Fruit fly (Drosophila melanogaster) whole organism, embryonic: ENCODE results near the gene sit.

Experiments used
- Ada2b ChIP-seq: fragments of 200-800 bp; sonication (Bioruptor generic); IDR thresholded peaks from 2 replicates; pipeline ENCODE4 v1.3.6; 2022; ENCODE audit warnings: missing biosample characterization, missing genetic modification characterization
- Adf1 ChIP-seq: fragments of 200-800 bp; sonication (Bioruptor generic); IDR thresholded peaks from 2 replicates; pipeline ENCODE4 v1.3.6; 2022; ENCODE audit warnings: missing biosample characterization, missing genetic modification characterization
- BEAF-32 ChIP-seq: fragments of 200-800 bp; sonication (Bioruptor generic); optimal IDR thresholded peaks from 3 replicates; lab custom pipeline; 2017; ENCODE audit warnings: missing biosample characterization, missing genetic modification characterization, mild to moderate bottlenecking, moderate library complexity, missing genetic modification reagents
- Bgb ChIP-seq: fragments of 200-800 bp; sonication (Bioruptor generic); IDR thresholded peaks from 2 replicates; pipeline ENCODE4 v1.3.6; 2022; ENCODE audit warnings: missing biosample characterization, missing genetic modification characterization; ENCODE audit not compliant: partially characterized antibody
- CG10147 ChIP-seq: fragments of 200-800 bp; sonication (Bioruptor generic); optimal IDR thresholded peaks from 2 replicates; lab custom pipeline; 2019; ENCODE audit warnings: missing biosample characterization, mild to moderate bottlenecking, missing genetic modification characterization, moderate library complexity
- CG11504 ChIP-seq: fragments of 200-800 bp; sonication (Bioruptor generic); optimal IDR thresholded peaks from 3 replicates; lab custom pipeline; 2019; ENCODE audit warnings: missing biosample characterization, mild to moderate bottlenecking, missing genetic modification characterization, moderate library complexity
- CG11560 ChIP-seq: fragments of 200-800 bp; sonication (Bioruptor generic); IDR thresholded peaks from 3 replicates; pipeline ENCODE4 v1.3.6; 2022; ENCODE audit warnings: missing biosample characterization, missing genetic modification characterization
- CG11696 ChIP-seq: fragments of 200-800 bp; sonication (Bioruptor generic); IDR thresholded peaks from 2 replicates; pipeline ENCODE4 v1.3.6; 2022; ENCODE audit warnings: missing biosample characterization, missing genetic modification characterization
- CG11723 ChIP-seq: fragments of 200-800 bp; sonication (Bioruptor generic); optimal IDR thresholded peaks from 2 replicates; lab custom pipeline; 2017; ENCODE audit warnings: missing biosample characterization, mild to moderate bottlenecking, missing genetic modification characterization
- CG13123 ChIP-seq: fragments of 200-800 bp; sonication (Bioruptor generic); optimal IDR thresholded peaks from 2 replicates; lab custom pipeline; 2016; ENCODE audit warnings: missing biosample characterization, missing genetic modification characterization
- CG13424 ChIP-seq: fragments of 200-800 bp; sonication (Bioruptor generic); optimal IDR thresholded peaks from 2 replicates; lab custom pipeline; 2019; ENCODE audit warnings: missing biosample characterization, mild to moderate bottlenecking, missing genetic modification characterization, moderate library complexity
- CG14014 ChIP-seq: fragments of 200-800 bp; sonication (Bioruptor generic); IDR thresholded peaks from 2 replicates; pipeline ENCODE4 v1.3.6; 2022; ENCODE audit warnings: missing biosample characterization, missing genetic modification characterization
- CG15601 ChIP-seq: fragments of 200-800 bp; sonication (Bioruptor generic); optimal IDR thresholded peaks from 3 replicates; lab custom pipeline; 2019; ENCODE audit warnings: missing biosample characterization, mild to moderate bottlenecking, missing genetic modification characterization, moderate library complexity
- CG1647 ChIP-seq: fragments of 200-800 bp; sonication (Bioruptor generic); optimal IDR thresholded peaks from 3 replicates; lab custom pipeline; 2016; ENCODE audit warnings: missing biosample characterization, missing genetic modification characterization
- CG16813 ChIP-seq: fragments of 200-800 bp; sonication (Bioruptor generic); IDR thresholded peaks from 3 replicates; pipeline ENCODE4 v1.3.6; 2022; ENCODE audit warnings: missing biosample characterization, missing genetic modification characterization; ENCODE audit not compliant: partially characterized antibody
- CG2116 ChIP-seq: fragments of 200-800 bp; sonication (Bioruptor generic); optimal IDR thresholded peaks from 3 replicates; lab custom pipeline; 2018; ENCODE audit warnings: missing biosample characterization, mild to moderate bottlenecking, missing genetic modification characterization
- CG2120 ChIP-seq: fragments of 200-800 bp; sonication (Bioruptor generic); optimal IDR thresholded peaks from 3 replicates; lab custom pipeline; 2016; ENCODE audit warnings: missing biosample characterization, missing genetic modification characterization
- CG32767 ChIP-seq: fragments of 200-800 bp; sonication (Bioruptor generic); IDR thresholded peaks from 2 replicates; pipeline ENCODE4 v1.3.6; 2022; ENCODE audit warnings: missing biosample characterization, missing genetic modification characterization
- CG4404 ChIP-seq: fragments of 200-800 bp; sonication (Bioruptor generic); IDR thresholded peaks from 2 replicates; pipeline ENCODE4 v1.3.6; 2022; ENCODE audit warnings: missing biosample characterization, missing genetic modification characterization
- CG7963 ChIP-seq: fragments of 200-800 bp; sonication (Bioruptor generic); IDR thresholded peaks from 3 replicates; pipeline ENCODE4 v1.3.6; 2022; ENCODE audit warnings: missing biosample characterization, missing genetic modification characterization; ENCODE audit not compliant: partially characterized antibody
- CG9437 ChIP-seq: fragments of 200-800 bp; sonication (Bioruptor generic); optimal IDR thresholded peaks from 2 replicates; lab custom pipeline; 2018; ENCODE audit warnings: missing biosample characterization, mild to moderate bottlenecking, missing genetic modification characterization
- CG9817 ChIP-seq: fragments of 200-800 bp; sonication (Bioruptor generic); optimal IDR thresholded peaks from 2 replicates; lab custom pipeline; 2018; ENCODE audit warnings: missing biosample characterization, mild to moderate bottlenecking, missing genetic modification characterization, moderate library complexity
- Dp ChIP-seq: fragments of 200-800 bp; sonication (Bioruptor generic); optimal IDR thresholded peaks from 2 replicates; lab custom pipeline; 2018; ENCODE audit warnings: missing biosample characterization, mild to moderate bottlenecking, missing genetic modification characterization, moderate library complexity
- Gsc ChIP-seq: fragments of 200-800 bp; sonication (Bioruptor generic); IDR thresholded peaks from 2 replicates; pipeline ENCODE4 v1.3.6; 2022; ENCODE audit warnings: missing biosample characterization, missing genetic modification characterization
- HHEX ChIP-seq: fragments of 200-800 bp; sonication (Bioruptor generic); optimal IDR thresholded peaks from 3 replicates; lab custom pipeline; 2017; ENCODE audit warnings: missing biosample characterization, mild to moderate bottlenecking, missing genetic modification characterization, missing genetic modification reagents
- Lpt ChIP-seq: fragments of >200 bp; optimal IDR thresholded peaks from 2 replicates; lab custom pipeline; 2018; ENCODE audit warnings: missing biosample characterization, missing genetic modification characterization
- Mad ChIP-seq: fragments of 200-800 bp; sonication (Bioruptor generic); optimal IDR thresholded peaks from 2 replicates; lab custom pipeline; 2016; ENCODE audit warnings: missing biosample characterization, missing genetic modification characterization
- Mes4 ChIP-seq: fragments of 200-800 bp; sonication (Bioruptor generic); optimal IDR thresholded peaks from 2 replicates; lab custom pipeline; 2016; ENCODE audit warnings: missing biosample characterization, missing genetic modification characterization
- Oli ChIP-seq: fragments of 200-800 bp; sonication (Bioruptor generic); optimal IDR thresholded peaks from 2 replicates; lab custom pipeline; 2018; ENCODE audit warnings: missing biosample characterization, mild to moderate bottlenecking, missing genetic modification characterization, moderate library complexity
- Scr ChIP-seq: fragments of 200-800 bp; sonication (Bioruptor generic); IDR thresholded peaks from 2 replicates; pipeline ENCODE4 v1.3.6; 2022; ENCODE audit warnings: missing biosample characterization, missing genetic modification characterization; ENCODE audit not compliant: partially characterized antibody
- Trl ChIP-seq, 3 experiments: fragments of >200 bp in 2 of 3; fragments of 200-800 bp in 1 of 3; sonication (Bioruptor generic) in 1 of 3; optimal IDR thresholded peaks; 2 replicates in 1 of 3; 3 replicates in 2 of 3; lab custom pipeline; 2016 to 2017; ENCODE audit warnings: missing biosample characterization in 1 of 3, missing genetic modification characterization in 1 of 3
- ac ChIP-seq: fragments of 200-800 bp; sonication (Bioruptor generic); optimal IDR thresholded peaks from 3 replicates; lab custom pipeline; 2017; ENCODE audit warnings: missing biosample characterization, mild to moderate bottlenecking, missing genetic modification characterization
- bbx ChIP-seq: fragments of 200-800 bp; sonication (Bioruptor generic); IDR thresholded peaks from 2 replicates; pipeline ENCODE4 v1.3.6; 2022; ENCODE audit warnings: missing biosample characterization, missing genetic modification characterization; ENCODE audit not compliant: partially characterized antibody
- bowl ChIP-seq: fragments of 200-800 bp; sonication (Bioruptor generic); IDR thresholded peaks from 2 replicates; pipeline ENCODE4 v1.3.6; 2022; ENCODE audit warnings: missing biosample characterization, missing genetic modification characterization
- cg ChIP-seq: fragments of 200-800 bp; sonication (Bioruptor generic); optimal IDR thresholded peaks from 3 replicates; lab custom pipeline; 2019; ENCODE audit warnings: missing biosample characterization, mild to moderate bottlenecking, missing genetic modification characterization, moderate library complexity
- crc ChIP-seq: fragments of 200-800 bp; sonication (Bioruptor generic); optimal IDR thresholded peaks from 2 replicates; lab custom pipeline; 2016; ENCODE audit warnings: missing biosample characterization, missing genetic modification characterization
- dimm ChIP-seq: fragments of 200-800 bp; sonication (Bioruptor generic); IDR thresholded peaks from 2 replicates; pipeline ENCODE4 v1.3.6; 2022; ENCODE audit warnings: missing biosample characterization, missing genetic modification characterization
- dmrt99B ChIP-seq: fragments of 200-800 bp; sonication (Bioruptor generic); optimal IDR thresholded peaks from 2 replicates; lab custom pipeline; 2018; ENCODE audit warnings: missing biosample characterization, mild to moderate bottlenecking, missing genetic modification characterization, moderate library complexity
- dpn ChIP-seq, 2 experiments: fragments of 200-800 bp; sonication (Bioruptor generic); optimal IDR thresholded peaks; 3 replicates each; lab custom pipeline; 2016; ENCODE audit warnings: missing biosample characterization in 2 of 2, missing genetic modification characterization in 2 of 2
- gsb-n ChIP-seq: fragments of 200-800 bp; sonication (Bioruptor generic); optimal IDR thresholded peaks from 3 replicates; lab custom pipeline; 2018; ENCODE audit warnings: missing biosample characterization, mild to moderate bottlenecking, missing genetic modification characterization
- gt ChIP-seq: fragments of 200-800 bp; sonication (Bioruptor generic); IDR thresholded peaks from 2 replicates; pipeline ENCODE4 v1.3.6; 2022; ENCODE audit warnings: missing biosample characterization, missing genetic modification characterization
- lbe ChIP-seq: fragments of 200-800 bp; sonication (Bioruptor generic); optimal IDR thresholded peaks from 2 replicates; lab custom pipeline; 2016; ENCODE audit warnings: missing biosample characterization, mild to moderate bottlenecking, missing genetic modification characterization
- lov ChIP-seq, 2 experiments: fragments of 200-800 bp in 1 of 2; fragments of >200 bp in 1 of 2; sonication (Bioruptor generic) in 1 of 2; IDR thresholded peaks in 1 of 2; optimal IDR thresholded peaks in 1 of 2; 2 replicates in 1 of 2; 3 replicates in 1 of 2; pipeline versions ENCODE4 v1.3.6 to Lab custom; 2017 to 2022; ENCODE audit warnings: missing biosample characterization in 1 of 2, missing genetic modification characterization in 1 of 2
- pan ChIP-seq, 4 experiments: fragments of >200 bp in 3 of 4; fragments of 200-800 bp in 1 of 4; sonication (Bioruptor generic) in 1 of 4; optimal IDR thresholded peaks in 3 of 4; IDR thresholded peaks in 1 of 4; 2 replicates each; pipeline versions ENCODE4 v1.3.6 to Lab custom; 2017 to 2022; ENCODE audit warnings: missing biosample characterization in 2 of 4, missing genetic modification characterization in 2 of 4, mixed read lengths in 1 of 4
- sens-2 ChIP-seq: fragments of 200-800 bp; sonication (Bioruptor generic); IDR thresholded peaks from 2 replicates; pipeline ENCODE4 v1.3.6; 2022; ENCODE audit warnings: missing biosample characterization, missing genetic modification characterization
- slou ChIP-seq: fragments of 200-800 bp; sonication (Bioruptor generic); optimal IDR thresholded peaks from 3 replicates; lab custom pipeline; 2016; ENCODE audit warnings: missing biosample characterization, missing genetic modification characterization
- ssp ChIP-seq: fragments of 200-800 bp; sonication (Bioruptor generic); IDR thresholded peaks from 2 replicates; pipeline ENCODE4 v1.3.6; 2022; ENCODE audit warnings: missing biosample characterization, missing genetic modification characterization
- tx ChIP-seq: fragments of 200-800 bp; sonication (Bioruptor generic); optimal IDR thresholded peaks from 2 replicates; lab custom pipeline; 2016; ENCODE audit warnings: missing biosample characterization, missing genetic modification characterization
- zfh2 ChIP-seq: fragments of 200-800 bp; sonication (Bioruptor generic); optimal IDR thresholded peaks from 2 replicates; lab custom pipeline; 2016; ENCODE audit warnings: missing biosample characterization, missing genetic modification characterization

Gene sit

DNA sequence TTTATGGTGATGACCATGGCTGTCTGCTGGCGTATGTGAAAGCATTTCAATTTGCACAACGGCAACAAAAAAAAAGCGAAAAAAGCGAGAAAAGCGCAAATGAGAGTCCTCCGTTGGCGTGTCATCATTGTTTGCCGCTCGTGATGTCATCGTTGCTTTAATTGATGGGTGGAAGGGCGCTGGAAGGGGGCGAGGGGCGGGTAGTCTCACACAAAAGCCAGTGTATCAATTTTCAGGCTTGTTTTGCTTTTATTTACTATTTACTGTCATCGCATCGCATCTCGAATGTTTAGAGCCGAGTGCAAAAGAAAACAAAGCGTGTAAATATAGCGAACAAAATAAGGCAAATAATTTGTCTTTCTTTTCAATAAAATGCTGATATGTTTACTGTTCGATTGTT lies 26.9 kb upstream of the sit start (continued):
- TF ChIP-seq zfh2 (GFP tag; lab: Kevin White, UChicago), result no peak
- TF ChIP-seq Bgb (GFP tag; lab: Robert Waterston, UW), result no peak
- no peak for TF ChIP-seq pan (optimal IDR thresholded peaks at IDR 0.05; lab: Kevin White, UChicago)
- peak in 1 of 2 experiments; percentile 50 for TF ChIP-seq pan (GFP tag; optimal IDR thresholded peaks at IDR 0.05 in 1 of 2, IDR thresholded peaks at IDR 0.05 in 1 of 2)
- peak; percentile 12 for TF ChIP-seq CG10147 (GFP tag; lab: Kevin White, UChicago)
- TF ChIP-seq CG4404 (GFP tag; lab: Robert Waterston, UW), result no peak
- TF ChIP-seq CG15601 (tag; lab: Kevin White, UChicago), result peak; percentile 51
- TF ChIP-seq CG11560 (tag; lab: Robert Waterston, UW), result no peak
- TF ChIP-seq CG16813 (GFP tag; lab: Robert Waterston, UW), result no peak
- TF ChIP-seq CG2116, result no peak
- no peak for TF ChIP-seq Ada2b
- no peak for TF ChIP-seq dimm (GFP tag; lab: Robert Waterston, UW)
- TF ChIP-seq Trl (optimal IDR thresholded peaks at IDR 0.05; lab: Kevin White, UChicago), result no peak
- no peak for TF ChIP-seq Trl (GFP tag; optimal IDR thresholded peaks at IDR 0.05; lab: Kevin White, UChicago)
- no peak for TF ChIP-seq bowl (GFP tag; lab: Robert Waterston, UW)
- peak; percentile 40 for TF ChIP-seq HHEX
- no peak for TF ChIP-seq CG9437 (GFP tag; lab: Kevin White, UChicago)
- no peak for TF ChIP-seq lbe (GFP tag; lab: Kevin White, UChicago)
- TF ChIP-seq Oli, result peak; percentile 28
- no peak for TF ChIP-seq crc (GFP tag; lab: Kevin White, UChicago)
- no peak for TF ChIP-seq CG13123 (GFP tag; lab: Kevin White, UChicago)
- TF ChIP-seq Lpt (GFP tag; lab: Kevin White, UChicago), result no peak
- peak; percentile 69 for TF ChIP-seq gsb-n (tag; lab: Kevin White, UChicago)
- TF ChIP-seq CG2120 (GFP tag; lab: Kevin White, UChicago), result no peak
- no peak for TF ChIP-seq CG11696 (GFP tag; lab: Robert Waterston, UW)
- no peak for TF ChIP-seq sens-2 (GFP tag; lab: Robert Waterston, UW)
- no peak for TF ChIP-seq Gsc
- no peak for TF ChIP-seq Mad
- peak; percentile 69 for TF ChIP-seq dmrt99B (tag; lab: Kevin White, UChicago)
- TF ChIP-seq CG13424 (tag; lab: Kevin White, UChicago), result peak; percentile 28
- TF ChIP-seq CG14014 (GFP tag; lab: Robert Waterston, UW), result no peak
- no peak for TF ChIP-seq CG32767
- no peak for TF ChIP-seq Adf1 (GFP tag; lab: Robert Waterston, UW)
- no peak for TF ChIP-seq Dp (GFP tag; lab: Kevin White, UChicago)
- no peak for TF ChIP-seq Mes4 (GFP tag; lab: Kevin White, UChicago)
- no peak for TF ChIP-seq CG9817 (tag; lab: Kevin White, UChicago)
- no peak for TF ChIP-seq cg (GFP tag; lab: Kevin White, UChicago)
- TF ChIP-seq gt (GFP tag; lab: Robert Waterston, UW), result no peak
- no peak for TF ChIP-seq slou (GFP tag; lab: Kevin White, UChicago)
- TF ChIP-seq bbx, result no peak
- no peak for TF ChIP-seq lov (optimal IDR thresholded peaks at IDR 0.05; lab: Kevin White, UChicago)
- 0 out of 3 replicates have a peak, but pooled peaks have one; percentile 47 for TF ChIP-seq lov (GFP tag; IDR thresholded peaks at IDR 0.05; lab: Robert Waterston, UW)
- peak; percentile 8 for TF ChIP-seq CG11723 (GFP tag; lab: Kevin White, UChicago)
- TF ChIP-seq ac (GFP tag; lab: Kevin White, UChicago), result peak; percentile 51
- no peak for TF ChIP-seq CG1647 (GFP tag; lab: Kevin White, UChicago)
- peak in 1 of 2 experiments; percentile 6 for TF ChIP-seq dpn (GFP tag; optimal IDR thresholded peaks at IDR 0.05; lab: Kevin White, UChicago)
- TF ChIP-seq CG7963, result no peak
- TF ChIP-seq Scr, result no peak
- TF ChIP-seq BEAF-32 (GFP tag; lab: Kevin White, UChicago), result no peak
- TF ChIP-seq CG11504 (tag; lab: Kevin White, UChicago), result peak; percentile 65
- no peak for TF ChIP-seq ssp (GFP tag; lab: Robert Waterston, UW)
- no peak for TF ChIP-seq tx (GFP tag; lab: Kevin White, UChicago)
